Worm (Caenorhabditis elegans) whole organism, L4 larva: ENCODE results near the gene gcy-32.
A peak's percentile ranks its signal among the peaks of the same experiment; 100 is the strongest.

Source experiments
- D1046.2 ChIP-seq: fragments of 200-800 bp; sonication (Bioruptor generic); IDR thresholded peaks from 2 replicates; pipeline ENCODE4 v1.3.6; 2022; ENCODE audit warnings: missing genetic modification characterization, missing compliant biosample characterization
- F44E2.7 ChIP-seq: fragments of 200-800 bp; sonication (Bioruptor generic); IDR thresholded peaks from 2 replicates; pipeline ENCODE4 v2.1.2; 2022; ENCODE audit warnings: missing genetic modification characterization, missing compliant biosample characterization
- Y105C5A.15 ChIP-seq: fragments of 200-800 bp; sonication (Bioruptor generic); IDR thresholded peaks from 2 replicates; pipeline ENCODE4 v1.3.6; 2022; ENCODE audit warnings: missing genetic modification characterization, missing compliant biosample characterization
- Y48G9A.11 ChIP-seq: fragments of 200-800 bp; sonication (Bioruptor generic); IDR thresholded peaks from 2 replicates; pipeline ENCODE4 v1.3.6; 2022; ENCODE audit warnings: missing genetic modification reagents, missing genetic modification characterization, missing compliant biosample characterization
- aha-1 ChIP-seq: fragments of 150-350 bp; peaks from one replicate; lab custom pipeline; 2014; ENCODE audit warnings: missing biosample characterization, missing genetic modification characterization
- ceh-32 ChIP-seq: sonication (generic microtip); optimal IDR thresholded peaks from 2 replicates; lab custom pipeline; 2016; ENCODE audit warnings: mild to moderate bottlenecking, missing genetic modification characterization, missing compliant biosample characterization; ENCODE audit not compliant: poor library complexity
- ceh-82 ChIP-seq: sonication (generic microtip); optimal IDR thresholded peaks from 2 replicates; lab custom pipeline; 2017; ENCODE audit warnings: missing biosample characterization, missing genetic modification characterization
- daf-16 ChIP-seq, 3 experiments: sonication (generic microtip); optimal IDR thresholded peaks; 2 replicates each; lab custom pipeline; 2016 to 2017; ENCODE audit warnings: missing genetic modification characterization in 3 of 3, missing genetic modification reagents in 3 of 3, mild to moderate bottlenecking in 2 of 3, missing compliant biosample characterization in 2 of 3, missing biosample characterization in 1 of 3, moderate library complexity in 1 of 3
- daf-19 ChIP-seq: fragments of 200-800 bp; sonication (Bioruptor generic); conservative IDR thresholded peaks from 2 replicates; pipeline ENCODE4 v1.3.6; 2022; ENCODE audit warnings: missing genetic modification characterization, missing compliant biosample characterization
- daf-8 ChIP-seq: fragments of 200-800 bp; sonication (Bioruptor generic); IDR thresholded peaks from 2 replicates; pipeline ENCODE4 v1.3.6; 2022; ENCODE audit warnings: missing genetic modification characterization, missing compliant biosample characterization
- dmd-8 ChIP-seq: fragments of 200-800 bp; sonication (Bioruptor generic); IDR thresholded peaks from 2 replicates; pipeline ENCODE4 v1.3.6; 2022; ENCODE audit warnings: missing genetic modification characterization, missing compliant biosample characterization
- dmd-9 ChIP-seq: fragments of 200-800 bp; sonication (Bioruptor generic); IDR thresholded peaks from 2 replicates; pipeline ENCODE4 v1.3.6; 2022; ENCODE audit warnings: missing genetic modification reagents, missing genetic modification characterization, missing compliant biosample characterization
- duxl-1 ChIP-seq: sonication (generic microtip); optimal IDR thresholded peaks from 2 replicates; lab custom pipeline; 2016; ENCODE audit warnings: mild to moderate bottlenecking, missing genetic modification characterization, moderate library complexity, missing compliant biosample characterization; ENCODE audit not compliant: poor library complexity
- egl-27 ChIP-seq: sonication (generic microtip); optimal IDR thresholded peaks from 3 replicates; lab custom pipeline; 2017; ENCODE audit warnings: missing biosample characterization, missing genetic modification reagents, missing genetic modification characterization
- fos-1 ChIP-seq: fragments of 150-350 bp; optimal IDR thresholded peaks from 2 replicates; lab custom pipeline; 2014; ENCODE audit warnings: missing biosample characterization, missing genetic modification characterization
- hlh-11 ChIP-seq: fragments of 200-800 bp; sonication (Bioruptor generic); optimal IDR thresholded peaks from 2 replicates; lab custom pipeline; 2018; ENCODE audit warnings: mild to moderate bottlenecking, missing genetic modification characterization, missing compliant biosample characterization
- hlh-30 ChIP-seq: sonication (generic microtip); optimal IDR thresholded peaks from 2 replicates; lab custom pipeline; 2017; ENCODE audit warnings: antibody characterized with exemption, mild to moderate bottlenecking, missing genetic modification characterization, missing compliant biosample characterization; ENCODE audit not compliant: insufficient read depth
- jun-1 ChIP-seq: fragments of 150-350 bp; optimal IDR thresholded peaks from 2 replicates; lab custom pipeline; 2014; ENCODE audit warnings: missing biosample characterization, missing genetic modification reagents, missing genetic modification characterization
- lin-1 ChIP-seq: fragments of 200-800 bp; sonication (Bioruptor generic); IDR thresholded peaks from 2 replicates; pipeline ENCODE4 v1.3.6; 2022; ENCODE audit warnings: missing genetic modification reagents, missing genetic modification characterization, missing compliant biosample characterization
- lin-13 ChIP-seq: fragments of 150-350 bp; optimal IDR thresholded peaks from 2 replicates; lab custom pipeline; 2014; ENCODE audit warnings: missing biosample characterization, missing genetic modification reagents, missing genetic modification characterization
- lir-3 ChIP-seq: sonication (generic microtip); optimal IDR thresholded peaks from 2 replicates; lab custom pipeline; 2016; ENCODE audit warnings: mild to moderate bottlenecking, missing genetic modification characterization, missing compliant biosample characterization
- mdt-29 ChIP-seq: fragments of 200-800 bp; sonication (Bioruptor generic); IDR thresholded peaks from 2 replicates; pipeline ENCODE4 v1.3.6; 2022; ENCODE audit warnings: missing genetic modification reagents, missing genetic modification characterization, missing compliant biosample characterization
- mep-1 ChIP-seq: fragments of 150-350 bp; sonication (generic microtip); optimal IDR thresholded peaks from 3 replicates; lab custom pipeline; 2014; ENCODE audit warnings: missing biosample characterization, missing genetic modification characterization
- mes-2 ChIP-seq: sonication (generic microtip); optimal IDR thresholded peaks from 2 replicates; lab custom pipeline; 2016; ENCODE audit warnings: missing genotype, mild to moderate bottlenecking, missing genetic modification characterization, missing compliant biosample characterization; ENCODE audit not compliant: poor library complexity, severe bottlenecking
- mxl-2 ChIP-seq: fragments of 200-800 bp; sonication (Bioruptor generic); conservative IDR thresholded peaks from 2 replicates; pipeline ENCODE4 v1.3.6; 2022; ENCODE audit warnings: missing genetic modification reagents, missing genetic modification characterization, missing compliant biosample characterization
- mxl-3 ChIP-seq: fragments of 200-800 bp; sonication (Bioruptor generic); optimal IDR thresholded peaks from 2 replicates; lab custom pipeline; 2018; ENCODE audit warnings: mild to moderate bottlenecking, missing genetic modification characterization, missing compliant biosample characterization
- nhr-10 ChIP-seq: fragments of 150-350 bp; optimal IDR thresholded peaks from 2 replicates; lab custom pipeline; 2014; ENCODE audit warnings: missing biosample characterization, missing genetic modification characterization
- nhr-28 ChIP-seq: fragments of 150-350 bp; optimal IDR thresholded peaks from 2 replicates; lab custom pipeline; 2014; ENCODE audit warnings: missing biosample characterization, missing genetic modification characterization
- nhr-41 ChIP-seq: fragments of 200-800 bp; sonication (Bioruptor generic); IDR thresholded peaks from 2 replicates; pipeline ENCODE4 v1.3.6; 2022; ENCODE audit warnings: missing genetic modification reagents, missing genetic modification characterization, missing compliant biosample characterization
- nhr-42 ChIP-seq: fragments of 200-800 bp; sonication (Bioruptor generic); IDR thresholded peaks from 2 replicates; pipeline ENCODE4 v1.3.6; 2022; ENCODE audit warnings: missing genetic modification characterization, missing compliant biosample characterization
- nhr-48 ChIP-seq: sonication (generic microtip); optimal IDR thresholded peaks from 2 replicates; lab custom pipeline; 2016; ENCODE audit warnings: mild to moderate bottlenecking, missing genetic modification characterization, missing compliant biosample characterization
- nhr-76 ChIP-seq: fragments of 150-350 bp; optimal IDR thresholded peaks from 2 replicates; lab custom pipeline; 2014; ENCODE audit warnings: missing biosample characterization, missing genetic modification characterization
- sdz-12 ChIP-seq: fragments of 200-800 bp; sonication (Bioruptor generic); optimal IDR thresholded peaks from 2 replicates; lab custom pipeline; 2018; ENCODE audit warnings: mild to moderate bottlenecking, missing genetic modification characterization, missing compliant biosample characterization
- snpc-1.2 ChIP-seq: fragments of 200-800 bp; sonication (Bioruptor generic); IDR thresholded peaks from 2 replicates; pipeline ENCODE4 v1.3.6; 2022; ENCODE audit warnings: missing genetic modification reagents, missing genetic modification characterization, missing compliant biosample characterization
- unc-130 ChIP-seq: sonication (generic microtip); optimal IDR thresholded peaks from 2 replicates; lab custom pipeline; 2016; ENCODE audit warnings: missing genetic modification reagents, missing genetic modification characterization, missing compliant biosample characterization
- unc-62 ChIP-seq, 3 experiments: fragments of 150-350 bp in 1 of 3; sonication (generic microtip); optimal IDR thresholded peaks in 2 of 3; peaks in 1 of 3; 1 replicate in 1 of 3; 2 replicates in 2 of 3; lab custom pipeline; 2014 to 2017; ENCODE audit warnings: missing biosample characterization in 3 of 3, missing genetic modification characterization in 3 of 3, missing genetic modification reagents in 3 of 3, missing genotype in 1 of 3
- ztf-7 ChIP-seq: fragments of 150-350 bp; optimal IDR thresholded peaks from 2 replicates; lab custom pipeline; 2014; ENCODE audit warnings: missing biosample characterization, missing genetic modification characterization

The gcy-32 gene

ce11 chrV:13935423-13935822, 20.1 kb upstream of the gcy-32 start:
- TF ChIP-seq lin-13 (GFP tag; lab: Kevin White, UChicago): no peak
- no peak for TF ChIP-seq nhr-76 (tag; lab: Kevin White, UChicago)
- TF ChIP-seq mxl-2 (GFP tag; lab: Robert Waterston, UW): no peak
- TF ChIP-seq mxl-3 (GFP tag; lab: Kevin White, UChicago): no peak
- TF ChIP-seq D1046.2 (GFP tag; lab: Robert Waterston, UW): no peak
- TF ChIP-seq nhr-48: no peak
- no peak for TF ChIP-seq lin-1
- no peak for TF ChIP-seq dmd-8
- TF ChIP-seq nhr-42 (GFP tag; lab: Robert Waterston, UW): no peak
- TF ChIP-seq jun-1: no peak
- no peak for TF ChIP-seq nhr-28 (tag; lab: Kevin White, UChicago)
- no peak for TF ChIP-seq nhr-41
- TF ChIP-seq mdt-29: no peak
- no peak for TF ChIP-seq egl-27 (tag; lab: Kevin White, UChicago)
- no peak for TF ChIP-seq lir-3
- TF ChIP-seq unc-62 (GFP tag; optimal IDR thresholded peaks at IDR 0.05 in 1 of 2; lab: Kevin White, UChicago): no peak
- TF ChIP-seq unc-62 (tag; optimal IDR thresholded peaks at IDR 0.05; lab: Kevin White, UChicago): no peak
- no peak for TF ChIP-seq duxl-1
- no peak for TF ChIP-seq fos-1 (tag; lab: Kevin White, UChicago)

- TF ChIP-seq ceh-82 (tag; lab: Kevin White, UChicago) (no peak), nhr-28 (tag; lab: Kevin White, UChicago) (peak; percentile 19), hlh-30 (tag; lab: Kevin White, UChicago) (peak; percentile 7)
Measured at ce11 chrV:13934545-13934944, 19.3 kb upstream of the gcy-32 start, which contains the start of gene R10D12.1. TSS of gene R10D12.1 (minus strand) at chrV:13934645.

ce11 chrV:13931952-13932351, 16.7 kb upstream of the gcy-32 start:
- peak; percentile 94 for TF ChIP-seq aha-1 (tag; lab: Kevin White, UChicago)
- TF ChIP-seq nhr-41: no peak
- no peak for TF ChIP-seq duxl-1
- no peak for TF ChIP-seq daf-16 (GFP tag; optimal IDR thresholded peaks at IDR 0.05; lab: Kevin White, UChicago)
- no peak for TF ChIP-seq daf-16 (tag; optimal IDR thresholded peaks at IDR 0.05; lab: Kevin White, UChicago)
- peak in 1 of 2 experiments; percentile 34 for TF ChIP-seq unc-62 (GFP tag; optimal IDR thresholded peaks at IDR 0.05 in 1 of 2; lab: Kevin White, UChicago)
- no peak for TF ChIP-seq unc-62 (tag; optimal IDR thresholded peaks at IDR 0.05; lab: Kevin White, UChicago)
- no peak for TF ChIP-seq mep-1 (tag; lab: Kevin White, UChicago)
- TF ChIP-seq hlh-11: no peak

- TF ChIP-seq daf-8 (GFP tag; lab: Robert Waterston, UW) (no peak), aha-1 (tag; lab: Kevin White, UChicago) (peak; percentile 18)
Measured at ce11 chrV:13931225-13931624, 15.9 kb upstream of the gcy-32 start, which contains the start of gene C06B3.16. TSS of gene C06B3.16 (plus strand) at chrV:13931525.

- TF ChIP-seq Y105C5A.15 (GFP tag; lab: Robert Waterston, UW) (no peak), snpc-1.2 (GFP tag; lab: Robert Waterston, UW) (no peak), ztf-7 (tag; lab: Kevin White, UChicago) (no peak), daf-19 (GFP tag; lab: Robert Waterston, UW) (no peak), dmd-8 (no peak), hlh-30 (tag; lab: Kevin White, UChicago) (no peak), mes-2 (no peak), unc-62 (GFP tag; optimal IDR thresholded peaks at IDR 0.05 in 1 of 2; lab: Kevin White, UChicago) (no peak), unc-62 (tag; optimal IDR thresholded peaks at IDR 0.05; lab: Kevin White, UChicago) (no peak)
Measured at ce11 chrV:13929503-13929902, 14.2 kb upstream of the gcy-32 start, which contains the start of gene srxa-13. TSS of gene srxa-13 (plus strand) at chrV:13929803.

- TF ChIP-seq nhr-10 (tag; lab: Kevin White, UChicago) (no peak), ztf-7 (tag; lab: Kevin White, UChicago) (no peak), sdz-12 (GFP tag; lab: Kevin White, UChicago) (no peak), mdt-29 (no peak), dmd-9 (GFP tag; lab: Robert Waterston, UW) (no peak), unc-130 (GFP tag; lab: Kevin White, UChicago) (no peak), Y48G9A.11 (no peak), F44E2.7 (GFP tag; lab: Robert Waterston, UW) (no peak), ceh-32 (tag; lab: Kevin White, UChicago) (no peak)
Measured at ce11 chrV:13926398-13926797, 11.1 kb upstream of the gcy-32 start, which contains the start of gene srxa-12. TSS of gene srxa-12 (plus strand) at chrV:13926698.
